Worm (Caenorhabditis elegans): ENCODE data around the gene F45H10.5.

Gene F45H10.5

ce11 chrII:13461604-13462375, 39.9 kb upstream of the F45H10.5 start (continued):
- TF ChIP-seq mep-1 (tag; optimal IDR thresholded peaks at IDR 0.05) (peak; percentile 71), irx-1 (tag; optimal IDR thresholded peaks at IDR 0.05) (peak; percentile 50), swsn-7 (tag; optimal IDR thresholded peaks at IDR 0.05) (peak; percentile 62), dsc-1 (tag; optimal IDR thresholded peaks at IDR 0.05) (peak; percentile 14), elt-3 (tag; optimal IDR thresholded peaks at IDR 0.05) (peak; percentile 24 to 79 (median 56)), lsy-2 (tag; optimal IDR thresholded peaks at IDR 0.05) (peak; percentile 47 to 67), skn-1 (tag; optimal IDR thresholded peaks at IDR 0.05) (peak; percentile 60), F16B12.6 (tag; optimal IDR thresholded peaks at IDR 0.05) (peak; percentile 15), xbp-1 (tag; optimal IDR thresholded peaks at IDR 0.05) (peak; percentile 48), vab-15 (tag; optimal IDR thresholded peaks at IDR 0.05) (no peak), grh-1 (GFP tag; IDR thresholded peaks at IDR 0.05) (0 out of 2 replicates have a peak, but pooled peaks have one; percentile 9), egl-27 (tag; optimal IDR thresholded peaks at IDR 0.05) (peak in 1 of 2 experiments; percentile 18), sup-37 (GFP tag; optimal IDR thresholded peaks at IDR 0.05) (peak; percentile 38), nhr-237 (tag; optimal IDR thresholded peaks at IDR 0.05) (no peak), fkh-4 (tag; optimal IDR thresholded peaks at IDR 0.05; ENCODE audit: borderline replicate concordance) (no peak), mef-2 (tag; optimal IDR thresholded peaks at IDR 0.05) (peak; percentile 37), ceh-8 (GFP tag; optimal IDR thresholded peaks at IDR 0.05) (no peak), nhr-11 (tag; optimal IDR thresholded peaks at IDR 0.05) (peak; percentile 24), ama-1 (optimal IDR thresholded peaks at IDR 0.05) (peak; percentile 87), ztf-4 (tag; optimal IDR thresholded peaks at IDR 0.05) (peak; percentile 76), efl-3 (GFP tag; optimal IDR thresholded peaks at IDR 0.05) (no peak), fkh-8 (tag; optimal IDR thresholded peaks at IDR 0.05) (peak; percentile 30), unc-130 (tag; optimal IDR thresholded peaks at IDR 0.05) (peak; percentile 89), C16A3.4 (tag; optimal IDR thresholded peaks at IDR 0.05) (peak; percentile 57), ceh-63 (GFP tag; optimal IDR thresholded peaks at IDR 0.05) (no peak), elt-2 (tag; optimal IDR thresholded peaks at IDR 0.05) (peak; percentile 82), lin-15B (tag; optimal IDR thresholded peaks at IDR 0.05) (no peak), aly-2 (tag; optimal IDR thresholded peaks at IDR 0.05) (no peak), pag-3 (tag; optimal IDR thresholded peaks at IDR 0.05; ENCODE audit: borderline replicate concordance, insufficient read depth) (no peak), nhr-84 (tag; optimal IDR thresholded peaks at IDR 0.05) (no peak), lir-3 (tag; optimal IDR thresholded peaks at IDR 0.05; ENCODE audit: poor library complexity) (no peak), sptf-1 (tag; optimal IDR thresholded peaks at IDR 0.05) (no peak), mdl-1 (tag; optimal IDR thresholded peaks at IDR 0.05) (peak in 1 of 2 experiments; percentile 92), hlh-4 (tag; optimal IDR thresholded peaks at IDR 0.05) (no peak), pax-3 (tag; optimal IDR thresholded peaks at IDR 0.05) (peak; percentile 5), mab-9 (GFP tag; IDR thresholded peaks at IDR 0.05) (no peak), ets-5 (GFP tag; IDR thresholded peaks at IDR 0.05) (no peak), zip-4 (GFP tag; optimal IDR thresholded peaks at IDR 0.05) (peak; percentile 15), ceh-82 (tag; optimal IDR thresholded peaks at IDR 0.05) (peak in 2 of 3 experiments; percentile 24 to 38), Y116A8C.19 (tag; optimal IDR thresholded peaks at IDR 0.05; ENCODE audit: borderline replicate concordance) (no peak), nhr-20 (tag; optimal IDR thresholded peaks at IDR 0.05) (peak; percentile 91), C34B4.2 (tag; optimal IDR thresholded peaks at IDR 0.05) (no peak), unc-86 (tag; optimal IDR thresholded peaks at IDR 0.05) (no peak), nhr-12 (tag; optimal IDR thresholded peaks at IDR 0.05) (no peak), nhr-76 (tag; optimal IDR thresholded peaks at IDR 0.05) (no peak), fkh-10 (GFP tag; optimal IDR thresholded peaks at IDR 0.05) (no peak), snpc-4 (tag; optimal IDR thresholded peaks at IDR 0.05) (no peak), lin-13 (GFP tag; optimal IDR thresholded peaks at IDR 0.05) (peak; percentile 29), fos-1 (tag; optimal IDR thresholded peaks at IDR 0.05) (peak; percentile 41), unc-30 (tag; optimal IDR thresholded peaks at IDR 0.05) (no peak), isw-1 (GFP tag; IDR thresholded peaks at IDR 0.05) (no peak), unc-98 (GFP tag; IDR thresholded peaks at IDR 0.05) (peak; percentile 26; the same call in 1 of the 2 replicates)
